Worm (Caenorhabditis elegans): ENCODE results near the gene epg-3.

Gene epg-3

DNA sequence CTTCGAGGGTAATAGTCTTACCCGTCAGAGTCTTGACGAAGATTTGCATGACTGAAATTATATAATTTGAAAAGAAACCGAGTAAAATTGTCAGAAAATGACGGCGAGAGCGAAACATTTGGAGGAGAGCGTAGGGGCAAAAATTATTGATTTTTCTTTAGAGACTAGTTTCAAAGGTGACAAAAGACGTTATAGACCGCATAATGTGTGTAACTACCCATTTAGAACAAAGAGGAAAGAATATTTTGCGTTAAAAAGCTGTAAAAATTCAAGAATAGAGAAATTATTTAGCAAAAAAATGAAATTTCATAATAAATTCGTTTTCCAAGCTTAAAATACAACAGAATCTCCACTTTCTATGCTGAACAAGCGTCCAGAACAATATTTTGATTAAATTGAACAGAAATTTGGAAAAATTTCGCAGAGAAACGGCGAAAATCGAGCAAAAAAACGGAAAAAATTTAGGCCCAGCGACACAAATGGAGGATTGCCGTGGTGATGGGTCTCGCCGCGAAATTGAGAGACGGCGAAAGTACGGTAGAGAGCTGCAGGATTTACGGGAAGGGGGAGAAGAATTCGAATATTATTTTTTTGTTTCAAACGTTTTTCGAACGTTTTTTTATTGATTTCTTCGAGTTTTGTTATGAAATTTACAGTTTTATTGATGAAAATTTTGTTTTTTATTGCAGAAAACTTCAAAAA, 44.1 kb downstream of the epg-3 start, which contains the start of the genes ubq-2 and frg-1 (continued):
- TF ChIP-seq R02D3.7 (tag; optimal IDR thresholded peaks at IDR 0.05) (peak; percentile 100), dmd-4 (tag; optimal IDR thresholded peaks at IDR 0.05) (peak; percentile 12), nhr-12 (tag; optimal IDR thresholded peaks at IDR 0.05) (no peak), mab-5 (tag; optimal IDR thresholded peaks at IDR 0.05) (peak; percentile 78), elt-1 (tag; optimal IDR thresholded peaks at IDR 0.05) (no peak), nhr-25 (tag; optimal IDR thresholded peaks at IDR 0.05) (peak; percentile 83), C34F6.9 (tag; optimal IDR thresholded peaks at IDR 0.05) (peak; percentile 79), ztf-4 (tag; optimal IDR thresholded peaks at IDR 0.05) (peak; percentile 59), alr-1 (tag; optimal IDR thresholded peaks at IDR 0.05) (no peak), nhr-129 (tag; optimal IDR thresholded peaks at IDR 0.05) (peak; percentile 78), blmp-1 (tag; optimal IDR thresholded peaks at IDR 0.05; ENCODE audit: insufficient read depth) (no peak), ama-1 (optimal IDR thresholded peaks at IDR 0.05) (peak; percentile 69), zag-1 (tag; optimal IDR thresholded peaks at IDR 0.05) (peak; percentile 76), Y55F3AM.14 (GFP tag; optimal IDR thresholded peaks at IDR 0.05) (no peak), egl-27 (tag; optimal IDR thresholded peaks at IDR 0.05) (peak; percentile 61), nhr-237 (tag; optimal IDR thresholded peaks at IDR 0.05) (peak; percentile 35), lin-39 (tag; optimal IDR thresholded peaks at IDR 0.05) (no peak), nhr-21 (tag; optimal IDR thresholded peaks at IDR 0.05) (peak; percentile 86)

DNA sequence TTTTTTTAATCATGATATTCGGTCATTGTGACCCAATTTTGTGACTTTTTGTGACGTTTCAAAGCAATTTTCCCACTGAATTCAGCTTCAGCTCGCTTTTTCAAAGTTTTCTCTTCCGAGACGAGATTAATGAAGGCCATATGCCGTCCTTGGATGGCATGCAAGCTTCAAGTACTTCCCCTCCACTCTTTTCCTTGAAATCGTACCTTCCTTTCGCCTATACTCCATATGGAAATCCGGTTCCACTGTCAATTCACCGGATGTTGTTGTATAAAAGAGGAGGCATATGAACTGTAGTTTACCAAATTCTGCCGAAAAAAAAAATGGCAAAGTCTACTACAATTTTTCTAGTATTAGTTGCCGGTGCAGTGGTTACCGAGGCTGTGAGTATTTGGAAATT, 46.3 kb downstream of the epg-3 start, which contains the start of gene ZK1010.4:
Gene ZK1010.4, plus strand, starts transcription at position 301 of the 400 bp plus-strand sequence.
- TF ChIP-seq lin-11 (tag; optimal IDR thresholded peaks at IDR 0.05) (no peak), unc-62 (GFP tag; optimal IDR thresholded peaks at IDR 0.05) (no peak), egl-27 (tag; optimal IDR thresholded peaks at IDR 0.05) (no peak), nhr-11 (tag; optimal IDR thresholded peaks at IDR 0.05) (no peak), ztf-4 (tag; optimal IDR thresholded peaks at IDR 0.05) (no peak), nhr-10 (tag; optimal IDR thresholded peaks at IDR 0.05) (no peak), crh-2 (tag; optimal IDR thresholded peaks at IDR 0.05) (no peak), mab-5 (tag; optimal IDR thresholded peaks at IDR 0.05) (no peak), lin-39 (tag; optimal IDR thresholded peaks at IDR 0.05) (no peak), Y55F3AM.14 (GFP tag; optimal IDR thresholded peaks at IDR 0.05) (no peak), gmeb-1 (tag; optimal IDR thresholded peaks at IDR 0.05) (no peak), sem-4 (tag; optimal IDR thresholded peaks at IDR 0.05) (no peak), F13H6.1 (tag; optimal IDR thresholded peaks at IDR 0.05) (no peak), nhr-21 (tag; optimal IDR thresholded peaks at IDR 0.05) (no peak), peb-1 (tag; optimal IDR thresholded peaks at IDR 0.05) (no peak), skn-1 (tag; optimal IDR thresholded peaks at IDR 0.05) (no peak)

DNA sequence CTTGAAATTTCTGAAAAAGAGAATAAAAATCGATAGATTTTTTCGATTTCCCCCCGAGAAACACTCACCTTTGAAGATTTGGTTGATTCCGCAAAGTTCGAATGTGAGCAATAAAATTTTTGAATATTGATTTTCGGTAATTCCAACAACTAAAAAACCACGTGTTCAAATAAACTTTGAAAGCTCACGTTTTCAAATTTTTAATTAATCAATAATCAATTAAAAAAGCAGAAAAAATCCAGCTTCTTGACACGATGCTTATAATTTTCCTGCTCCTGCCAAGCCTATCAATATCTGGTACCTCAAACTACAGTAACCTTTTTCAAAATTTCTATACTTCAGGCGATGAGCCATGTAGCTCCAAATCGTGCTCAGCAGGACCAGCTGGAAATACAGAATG, 52.9 kb downstream of the epg-3 start, which contains the start of gene ZK1010.5:
Gene ZK1010.5, minus strand, starts transcription at position 101 of the 400 bp plus-strand sequence.
- TF ChIP-seq ceh-16 (tag; optimal IDR thresholded peaks at IDR 0.05), result no peak
- TF ChIP-seq nhr-237 (tag; optimal IDR thresholded peaks at IDR 0.05), result no peak
- no peak for TF ChIP-seq skn-1 (tag; optimal IDR thresholded peaks at IDR 0.05)
- no peak for TF ChIP-seq nhr-12 (tag; optimal IDR thresholded peaks at IDR 0.05)
- TF ChIP-seq nhr-23 (tag; optimal IDR thresholded peaks at IDR 0.05), result no peak
- TF ChIP-seq nhr-6 (tag; optimal IDR thresholded peaks at IDR 0.05), result no peak
- TF ChIP-seq blmp-1 (tag; optimal IDR thresholded peaks at IDR 0.05; ENCODE audit: insufficient read depth), result no peak
- no peak for TF ChIP-seq zag-1 (tag; optimal IDR thresholded peaks at IDR 0.05)
- no peak for TF ChIP-seq snpc-4 (tag; optimal IDR thresholded peaks at IDR 0.05)
- TF ChIP-seq sem-4 (tag; optimal IDR thresholded peaks at IDR 0.05), result no peak
- no peak for TF ChIP-seq R02D3.7 (tag; optimal IDR thresholded peaks at IDR 0.05)
- no peak for TF ChIP-seq mdl-1 (tag; optimal IDR thresholded peaks at IDR 0.05)
- TF ChIP-seq ceh-82 (tag; optimal IDR thresholded peaks at IDR 0.05), result no peak
- no peak for TF ChIP-seq mbf-1 (tag; optimal IDR thresholded peaks at IDR 0.05)
- no peak for TF ChIP-seq gmeb-1 (tag; optimal IDR thresholded peaks at IDR 0.05)
- no peak for TF ChIP-seq unc-55 (GFP tag; optimal IDR thresholded peaks at IDR 0.05)
- TF ChIP-seq lin-13 (GFP tag; optimal IDR thresholded peaks at IDR 0.05), result no peak
- no peak for TF ChIP-seq sma-9 (GFP tag; optimal IDR thresholded peaks at IDR 0.05)
- TF ChIP-seq sma-9 (tag; optimal IDR thresholded peaks at IDR 0.05), result no peak
- no peak for TF ChIP-seq lin-39 (tag; optimal IDR thresholded peaks at IDR 0.05)
- TF ChIP-seq egl-27 (tag; optimal IDR thresholded peaks at IDR 0.05), result no peak

Data from whole organism, L2 larva.